5 fruit fly cellular contexts compared by ENCODE assay signal in the genomic region with DNA sequence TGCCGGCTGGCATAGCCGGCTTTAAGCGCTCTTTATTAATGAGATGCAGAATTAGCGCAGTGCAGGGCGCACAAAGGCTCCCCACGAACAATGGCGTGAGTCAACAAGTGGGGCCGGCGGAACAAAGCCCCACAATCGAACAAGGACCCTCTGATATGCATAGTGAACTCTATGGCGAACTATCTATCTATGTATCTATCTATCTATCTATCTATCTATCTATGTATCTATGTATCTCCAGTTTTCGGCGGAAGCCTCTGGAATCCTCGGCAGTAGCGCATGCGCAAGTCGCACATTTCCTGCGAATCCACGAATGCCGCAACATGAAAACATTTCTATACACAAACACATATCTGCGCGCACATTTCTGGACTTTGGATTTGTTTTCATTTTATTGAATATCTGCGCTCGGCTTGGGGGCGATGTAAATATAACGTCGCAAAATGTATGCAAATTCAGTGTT.
A peak's percentile ranks its signal among the peaks of the same experiment; 100 is the strongest.
TF ChIP-seq lines count a peak whose summit lies in the region.

No protein-coding gene starts in this region.

- TF ChIP-seq CTCF in whole organism, embryonic (GFP tag; optimal IDR thresholded peaks at IDR 0.05; lab: Kevin White, UChicago): no peak

TF ChIP-seq in whole organism, adult, 20 proteins besides CTCF, POLR2A, EP300 and RAD21 (continues in another document):
- TF ChIP-seq Hr96 (GFP tag; optimal IDR thresholded peaks at IDR 0.05; lab: Kevin White, UChicago): no peak
- TF ChIP-seq CG14711 (tag; optimal IDR thresholded peaks at IDR 0.05; lab: Kevin White, UChicago): peak; percentile 28
- peak; percentile 57 for TF ChIP-seq cic (GFP tag; optimal IDR thresholded peaks at IDR 0.05; lab: Kevin White, UChicago)
- no peak for TF ChIP-seq bab1 (GFP tag; optimal IDR thresholded peaks at IDR 0.05; lab: Kevin White, UChicago)
- no peak for TF ChIP-seq pad (GFP tag; optimal IDR thresholded peaks at IDR 0.05; lab: Kevin White, UChicago)
- no peak for TF ChIP-seq CG5204 (GFP tag; optimal IDR thresholded peaks at IDR 0.05; lab: Kevin White, UChicago)
- peak; percentile 66 for TF ChIP-seq CG7045 (GFP tag; optimal IDR thresholded peaks at IDR 0.05; lab: Kevin White, UChicago)
- peak; percentile 27 for TF ChIP-seq CG11617 (GFP tag; optimal IDR thresholded peaks at IDR 0.05; lab: Kevin White, UChicago)
- no peak for TF ChIP-seq toe (GFP tag; optimal IDR thresholded peaks at IDR 0.05; lab: Kevin White, UChicago)
- peak; percentile 70 for TF ChIP-seq CG12768 (GFP tag; optimal IDR thresholded peaks at IDR 0.05; lab: Kevin White, UChicago)
- TF ChIP-seq tj (GFP tag; optimal IDR thresholded peaks at IDR 0.05; lab: Kevin White, UChicago): no peak
- peak; percentile 67 for TF ChIP-seq CG33017 (tag; optimal IDR thresholded peaks at IDR 0.05; lab: Kevin White, UChicago)
- TF ChIP-seq CG1620 (GFP tag; optimal IDR thresholded peaks at IDR 0.05; lab: Kevin White, UChicago): no peak
- TF ChIP-seq Clk (GFP tag; optimal IDR thresholded peaks at IDR 0.05; lab: Kevin White, UChicago): no peak
- peak; percentile 46 for TF ChIP-seq Mnt (GFP tag; optimal IDR thresholded peaks at IDR 0.05; lab: Kevin White, UChicago)
- peak; percentile 92 for TF ChIP-seq kay (GFP tag; lab: Kevin White, UChicago; ENCODE audit: borderline replicate concordance)
- no peak for TF ChIP-seq Crg-1 (GFP tag; optimal IDR thresholded peaks at IDR 0.05; lab: Kevin White, UChicago)

TF ChIP-seq in whole organism, embryonic, 481 proteins besides CTCF, POLR2A, EP300 and RAD21 (continues in another document):
- TF ChIP-seq CG8290 (GFP tag; optimal IDR thresholded peaks at IDR 0.05; lab: Kevin White, UChicago): no peak
- TF ChIP-seq CG8290 (tag; optimal IDR thresholded peaks at IDR 0.05; lab: Kevin White, UChicago): peak in 1 of 2 experiments; percentile 71
- TF ChIP-seq CG31388 (GFP tag; optimal IDR thresholded peaks at IDR 0.05; lab: Kevin White, UChicago): no peak
- no peak for TF ChIP-seq tin (GFP tag; optimal IDR thresholded peaks at IDR 0.05; lab: Kevin White, UChicago)
- no peak for TF ChIP-seq CG13287 (GFP tag; IDR thresholded peaks at IDR 0.05; lab: Robert Waterston, UW; ENCODE audit: partially characterized antibody)
- TF ChIP-seq CG6791 (GFP tag; IDR thresholded peaks at IDR 0.05; lab: Robert Waterston, UW; ENCODE audit: partially characterized antibody): 0 out of 3 replicates have a peak, but pooled peaks have one; percentile 36
- no peak for TF ChIP-seq CG4282 (GFP tag; optimal IDR thresholded peaks at IDR 0.05; lab: Kevin White, UChicago)
- TF ChIP-seq org-1 (GFP tag; optimal IDR thresholded peaks at IDR 0.05; lab: Kevin White, UChicago): peak; percentile 63
- TF ChIP-seq CG18262 (tag; optimal IDR thresholded peaks at IDR 0.05; lab: Kevin White, UChicago): no peak
- no peak for TF ChIP-seq Trl (optimal IDR thresholded peaks at IDR 0.05; lab: Kevin White, UChicago)
- no peak for TF ChIP-seq Trl (GFP tag; optimal IDR thresholded peaks at IDR 0.05; lab: Kevin White, UChicago)
- TF ChIP-seq Fer1 (GFP tag; optimal IDR thresholded peaks at IDR 0.05; lab: Kevin White, UChicago): peak; percentile 25
- no peak for TF ChIP-seq lov (optimal IDR thresholded peaks at IDR 0.05; lab: Kevin White, UChicago)
- no peak for TF ChIP-seq lov (GFP tag; IDR thresholded peaks at IDR 0.05; lab: Robert Waterston, UW)
- TF ChIP-seq CG10462 (GFP tag; optimal IDR thresholded peaks at IDR 0.05; lab: Kevin White, UChicago): no peak
- TF ChIP-seq CG3995 (GFP tag; optimal IDR thresholded peaks at IDR 0.05; lab: Kevin White, UChicago): peak; percentile 9
- no peak for TF ChIP-seq CG12391 (tag; optimal IDR thresholded peaks at IDR 0.05; lab: Kevin White, UChicago)

TF ChIP-seq in whole organism, prepupa, 60 proteins besides CTCF, POLR2A, EP300 and RAD21 (continues in another document):
- TF ChIP-seq Met (GFP tag; optimal IDR thresholded peaks at IDR 0.05; lab: Kevin White, UChicago) (peak; percentile 93), Lpt (GFP tag; optimal IDR thresholded peaks at IDR 0.05; lab: Kevin White, UChicago) (peak; percentile 88), CG7368 (GFP tag; optimal IDR thresholded peaks at IDR 0.05; lab: Kevin White, UChicago) (peak; percentile 87), Sox15 (GFP tag; optimal IDR thresholded peaks at IDR 0.05; lab: Kevin White, UChicago) (peak; percentile 79), CG3919 (GFP tag; optimal IDR thresholded peaks at IDR 0.05; lab: Kevin White, UChicago) (peak; percentile 94), CG6276 (GFP tag; optimal IDR thresholded peaks at IDR 0.05; lab: Kevin White, UChicago) (peak; percentile 99), Hr39 (GFP tag; optimal IDR thresholded peaks at IDR 0.05; lab: Kevin White, UChicago) (peak; percentile 87), CG11294 (GFP tag; IDR thresholded peaks at IDR 0.05; lab: Robert Waterston, UW) (peak; percentile 90), Smox (GFP tag; optimal IDR thresholded peaks at IDR 0.05; lab: Kevin White, UChicago) (peak; percentile 85), CG10669 (GFP tag; optimal IDR thresholded peaks at IDR 0.05; lab: Kevin White, UChicago) (peak; percentile 91), Eip78C (GFP tag; lab: Kevin White, UChicago) (peak; percentile 98), Gug (GFP tag; IDR thresholded peaks at IDR 0.05; lab: Robert Waterston, UW) (peak; percentile 88), CG6854 (GFP tag; optimal IDR thresholded peaks at IDR 0.05; lab: Kevin White, UChicago) (peak; percentile 93), CG1621 (tag; optimal IDR thresholded peaks at IDR 0.05; lab: Kevin White, UChicago) (peak; percentile 89), net (GFP tag; optimal IDR thresholded peaks at IDR 0.05; lab: Kevin White, UChicago) (peak; percentile 96), Eip93F (GFP tag; optimal IDR thresholded peaks at IDR 0.05; lab: Kevin White, UChicago) (peak; percentile 68), eg (GFP tag; IDR thresholded peaks at IDR 0.05; lab: Robert Waterston, UW) (peak; percentile 94), ss (GFP tag; optimal IDR thresholded peaks at IDR 0.05; lab: Kevin White, UChicago) (peak; percentile 96 to 99)

TF ChIP-seq in whole organism, pupa, 21 proteins besides CTCF, POLR2A, EP300 and RAD21 (continues in another document):
- TF ChIP-seq CG12605 (GFP tag; IDR thresholded peaks at IDR 0.05; lab: Robert Waterston, UW): peak; percentile 83
- peak; percentile 70 for TF ChIP-seq EcR (GFP tag; optimal IDR thresholded peaks at IDR 0.05; lab: Kevin White, UChicago)
- TF ChIP-seq CG32121 (GFP tag; IDR thresholded peaks at IDR 0.05; lab: Robert Waterston, UW): peak; percentile 92
- peak; percentile 95 for TF ChIP-seq fd96Ca (GFP tag; IDR thresholded peaks at IDR 0.05; lab: Robert Waterston, UW)
- peak; percentile 93 for TF ChIP-seq CG9948 (tag; optimal IDR thresholded peaks at IDR 0.05; lab: Kevin White, UChicago)
- TF ChIP-seq CG10348 (GFP tag; IDR thresholded peaks at IDR 0.05; lab: Robert Waterston, UW): peak; percentile 87
- TF ChIP-seq CG4496 (GFP tag; IDR thresholded peaks at IDR 0.05; lab: Robert Waterston, UW): peak; percentile 93
- peak; percentile 78; the same call in 1 of the 2 replicates for TF ChIP-seq rn (GFP tag; IDR thresholded peaks at IDR 0.05; lab: Robert Waterston, UW)
- peak; percentile 83 for TF ChIP-seq CG13204 (GFP tag; optimal IDR thresholded peaks at IDR 0.05; lab: Kevin White, UChicago)
- TF ChIP-seq CG17806 (tag; optimal IDR thresholded peaks at IDR 0.05; lab: Kevin White, UChicago): peak; percentile 93
- TF ChIP-seq CG8301 (tag; optimal IDR thresholded peaks at IDR 0.05; lab: Kevin White, UChicago): peak; percentile 97
- TF ChIP-seq Pif1A (GFP tag; optimal IDR thresholded peaks at IDR 0.05; lab: Kevin White, UChicago): peak; percentile 86
- peak; percentile 80 for TF ChIP-seq CG34367 (tag; optimal IDR thresholded peaks at IDR 0.05; lab: Kevin White, UChicago)
- TF ChIP-seq Pif1B (GFP tag; optimal IDR thresholded peaks at IDR 0.05; lab: Kevin White, UChicago): peak; percentile 92
- peak; percentile 92 for TF ChIP-seq gl (tag; optimal IDR thresholded peaks at IDR 0.05; lab: Kevin White, UChicago)
- peak; percentile 91 for TF ChIP-seq Snoo (tag; optimal IDR thresholded peaks at IDR 0.05; lab: Kevin White, UChicago)
- peak; percentile 98 for TF ChIP-seq CG14655 (GFP tag; optimal IDR thresholded peaks at IDR 0.05; lab: Kevin White, UChicago)
- peak; percentile 80 for TF ChIP-seq D1 (tag; optimal IDR thresholded peaks at IDR 0.05; lab: Kevin White, UChicago)
- TF ChIP-seq CG8159 (tag; optimal IDR thresholded peaks at IDR 0.05; lab: Kevin White, UChicago): peak; percentile 90
- TF ChIP-seq CG15710 (tag; optimal IDR thresholded peaks at IDR 0.05; lab: Kevin White, UChicago): peak; percentile 85

TF ChIP-seq in whole organism, wandering third instar larva, 38 proteins besides CTCF, POLR2A, EP300 and RAD21 (continues in another document):
- TF ChIP-seq h (GFP tag; optimal IDR thresholded peaks at IDR 0.05; lab: Kevin White, UChicago) (peak; percentile 91), pan (optimal IDR thresholded peaks at IDR 0.05; lab: Kevin White, UChicago) (no peak), sv (GFP tag; optimal IDR thresholded peaks at IDR 0.05; lab: Kevin White, UChicago) (peak; percentile 23), Hr83 (GFP tag; optimal IDR thresholded peaks at IDR 0.05; lab: Kevin White, UChicago; ENCODE audit: poor library complexity, severe bottlenecking) (no peak), woc (GFP tag; optimal IDR thresholded peaks at IDR 0.05; lab: Kevin White, UChicago) (peak; percentile 89), Abd-B (GFP tag; optimal IDR thresholded peaks at IDR 0.05; lab: Kevin White, UChicago) (no peak), dmrt93B (GFP tag; optimal IDR thresholded peaks at IDR 0.05; lab: Kevin White, UChicago) (peak; percentile 88), Myc (optimal IDR thresholded peaks at IDR 0.05; lab: Kevin White, UChicago) (peak; percentile 37), Rel (GFP tag; optimal IDR thresholded peaks at IDR 0.05; lab: Kevin White, UChicago) (peak; percentile 55), Rel (tag; optimal IDR thresholded peaks at IDR 0.05; lab: Kevin White, UChicago) (peak; percentile 24), N (GFP tag; optimal IDR thresholded peaks at IDR 0.05; lab: Kevin White, UChicago) (no peak), tai (GFP tag; optimal IDR thresholded peaks at IDR 0.05; lab: Kevin White, UChicago) (no peak), br (GFP tag; optimal IDR thresholded peaks at IDR 0.05; lab: Kevin White, UChicago) (peak; percentile 91), Vsx2 (GFP tag; optimal IDR thresholded peaks at IDR 0.05; lab: Kevin White, UChicago; ENCODE audit: partially characterized antibody) (no peak), Mio (GFP tag; optimal IDR thresholded peaks at IDR 0.05; lab: Kevin White, UChicago) (peak; percentile 12), psq (GFP tag; optimal IDR thresholded peaks at IDR 0.05; lab: Kevin White, UChicago) (peak; percentile 86), rgr (GFP tag; optimal IDR thresholded peaks at IDR 0.05; lab: Kevin White, UChicago) (peak; percentile 84), Dfd (GFP tag; optimal IDR thresholded peaks at IDR 0.05; lab: Kevin White, UChicago) (no peak), dl (GFP tag; optimal IDR thresholded peaks at IDR 0.05; lab: Kevin White, UChicago; ENCODE audit: insufficient read depth in 1 of 2, partially characterized antibody in 2 of 2) (no peak), sage (GFP tag; optimal IDR thresholded peaks at IDR 0.05; lab: Kevin White, UChicago) (peak; percentile 56), Sp1 (GFP tag; optimal IDR thresholded peaks at IDR 0.05; lab: Kevin White, UChicago) (peak; percentile 80)
